Worm (Caenorhabditis elegans) whole organism, L4 larva: ENCODE results near the gene har-1.

Source experiments
- dpl-1 ChIP-seq: fragments of 150-350 bp; optimal IDR thresholded peaks from 2 replicates; lab custom pipeline; 2014; ENCODE audit warnings: missing biosample characterization, missing genetic modification reagents, missing genetic modification characterization
- duxl-1 ChIP-seq: sonication (generic microtip); optimal IDR thresholded peaks from 2 replicates; lab custom pipeline; 2016; ENCODE audit warnings: mild to moderate bottlenecking, missing genetic modification characterization, moderate library complexity, missing compliant biosample characterization; ENCODE audit not compliant: poor library complexity
- dve-1 ChIP-seq: sonication (generic microtip); optimal IDR thresholded peaks from 2 replicates; lab custom pipeline; 2017; ENCODE audit warnings: antibody characterized with exemption, mild to moderate bottlenecking, missing genetic modification characterization, missing compliant biosample characterization; ENCODE audit not compliant: insufficient read depth
- fkh-10 ChIP-seq: fragments of 150-350 bp; optimal IDR thresholded peaks from 2 replicates; lab custom pipeline; 2014; ENCODE audit warnings: missing biosample characterization, missing genetic modification reagents, missing genetic modification characterization
- nhr-41 ChIP-seq: fragments of 200-800 bp; sonication (Bioruptor generic); IDR thresholded peaks from 2 replicates; pipeline ENCODE4 v1.3.6; 2022; ENCODE audit warnings: missing genetic modification reagents, missing genetic modification characterization, missing compliant biosample characterization

ce11 chrIII:4191091-4191638 lies 39.3 kb downstream of the har-1 start, which contains the start of gene dnj-16:
- TF ChIP-seq dpl-1 (GFP tag; lab: Kevin White, UChicago) (peak; percentile 1), fkh-10 (GFP tag; lab: Kevin White, UChicago) (no peak), nhr-41 (GFP tag; lab: Robert Waterston, UW) (no peak), duxl-1 (tag; lab: Kevin White, UChicago) (no peak), dve-1 (tag; lab: Kevin White, UChicago) (peak; percentile 60)
